Fruit fly (Drosophila melanogaster) whole organism, prepupa: ENCODE results near the gene CG11381.

Experiments used
- Blimp-1 ChIP-seq: fragments of 200-800 bp; sonication (Bioruptor generic); optimal IDR thresholded peaks from 3 replicates; lab custom pipeline; 2017; ENCODE audit warnings: missing biosample characterization, missing genetic modification characterization, mild to moderate bottlenecking, moderate library complexity, missing genetic modification reagents
- CG10631 ChIP-seq: fragments of 200-800 bp; sonication (Bioruptor generic); optimal IDR thresholded peaks from 2 replicates; lab custom pipeline; 2016; ENCODE audit warnings: missing biosample characterization, missing genetic modification characterization
- CG10669 ChIP-seq: fragments of 200-800 bp; sonication (Bioruptor generic); optimal IDR thresholded peaks from 3 replicates; lab custom pipeline; 2018; ENCODE audit warnings: missing biosample characterization, mild to moderate bottlenecking, missing genetic modification characterization, moderate library complexity
- CG11902 ChIP-seq: fragments of 200-800 bp; sonication (Bioruptor generic); optimal IDR thresholded peaks from 3 replicates; lab custom pipeline; 2016; ENCODE audit warnings: missing biosample characterization, missing genetic modification characterization
- CG15336 ChIP-seq: fragments of 200-800 bp; sonication (Bioruptor generic); IDR thresholded peaks from 2 replicates; pipeline ENCODE4 v1.3.6; 2022; ENCODE audit warnings: missing biosample characterization, missing genetic modification characterization
- CG1621 ChIP-seq: fragments of 200-800 bp; sonication (Bioruptor generic); optimal IDR thresholded peaks from 3 replicates; lab custom pipeline; 2018; ENCODE audit warnings: missing biosample characterization, mild to moderate bottlenecking, missing genetic modification characterization
- CG3032 ChIP-seq: fragments of 200-800 bp; optimal IDR thresholded peaks from 2 replicates; lab custom pipeline; 2019; ENCODE audit warnings: missing biosample characterization, mild to moderate bottlenecking, missing genetic modification characterization, moderate library complexity
- CG31627 ChIP-seq: fragments of 200-800 bp; sonication (Bioruptor generic); optimal IDR thresholded peaks from 3 replicates; lab custom pipeline; 2016; ENCODE audit warnings: missing biosample characterization, missing genetic modification characterization
- CG32006 ChIP-seq: fragments of 200-800 bp; sonication (Bioruptor generic); optimal IDR thresholded peaks from 3 replicates; lab custom pipeline; 2017; ENCODE audit warnings: missing biosample characterization, mild to moderate bottlenecking, missing genetic modification characterization
- CG3919 ChIP-seq: fragments of 200-800 bp; sonication (Bioruptor generic); optimal IDR thresholded peaks from 3 replicates; lab custom pipeline; 2016; ENCODE audit warnings: missing biosample characterization, missing genetic modification characterization
- CG4318 ChIP-seq: fragments of 200-800 bp; sonication (Bioruptor generic); optimal IDR thresholded peaks from 3 replicates; lab custom pipeline; 2017; ENCODE audit warnings: missing biosample characterization, mild to moderate bottlenecking, missing genetic modification characterization
- CG6163 ChIP-seq: fragments of 200-800 bp; sonication (Bioruptor generic); IDR thresholded peaks from 3 replicates; pipeline ENCODE4 v1.3.6; 2022; ENCODE audit warnings: missing biosample characterization, missing genetic modification characterization
- CG6792 ChIP-seq: fragments of 200-800 bp; sonication (Bioruptor generic); optimal IDR thresholded peaks from 3 replicates; lab custom pipeline; 2016; ENCODE audit warnings: missing biosample characterization, missing genetic modification characterization
- CG6854 ChIP-seq: fragments of 200-800 bp; sonication (Bioruptor generic); optimal IDR thresholded peaks from 2 replicates; lab custom pipeline; 2017; ENCODE audit warnings: missing biosample characterization, mild to moderate bottlenecking, missing genetic modification characterization
- CG8119 ChIP-seq: fragments of 200-800 bp; sonication (Bioruptor generic); IDR thresholded peaks from 3 replicates; pipeline ENCODE4 v1.3.6; 2022; ENCODE audit warnings: missing biosample characterization, missing genetic modification characterization
- CG9139 ChIP-seq: fragments of 200-800 bp; sonication (Bioruptor generic); optimal IDR thresholded peaks from 3 replicates; lab custom pipeline; 2017; ENCODE audit warnings: missing biosample characterization, mild to moderate bottlenecking, missing genetic modification characterization
- Eip78C ChIP-seq: fragments of 200-800 bp; sonication (Bioruptor generic); peaks from one replicate; lab custom pipeline; 2016; ENCODE audit warnings: missing biosample characterization, missing genetic modification characterization
- Ets21C ChIP-seq: fragments of 200-800 bp; sonication (Bioruptor generic); optimal IDR thresholded peaks from 3 replicates; lab custom pipeline; 2016; ENCODE audit warnings: missing biosample characterization, missing genetic modification characterization
- Gug ChIP-seq: fragments of 200-800 bp; sonication (Bioruptor generic); IDR thresholded peaks from 2 replicates; pipeline ENCODE4 v1.3.6; 2022; ENCODE audit warnings: missing biosample characterization, missing genetic modification characterization
- Hr38 ChIP-seq: sonication (Bioruptor generic); optimal IDR thresholded peaks from 2 replicates; lab custom pipeline; 2016; ENCODE audit warnings: missing biosample characterization, missing genetic modification characterization
- Hr39 ChIP-seq: fragments of 200-800 bp; sonication (Bioruptor generic); optimal IDR thresholded peaks from 2 replicates; lab custom pipeline; 2016; ENCODE audit warnings: missing biosample characterization, missing genetic modification characterization
- Hr4 ChIP-seq: fragments of 200-800 bp; sonication (Bioruptor generic); optimal IDR thresholded peaks from 3 replicates; lab custom pipeline; 2016; ENCODE audit warnings: missing biosample characterization, missing genetic modification characterization
- Lpt ChIP-seq: fragments of 200-800 bp; sonication (Bioruptor generic); optimal IDR thresholded peaks from 3 replicates; lab custom pipeline; 2016; ENCODE audit warnings: missing biosample characterization, missing genetic modification characterization
- OdsH ChIP-seq: fragments of 200-800 bp; sonication (Bioruptor generic); optimal IDR thresholded peaks from 3 replicates; lab custom pipeline; 2016; ENCODE audit warnings: missing biosample characterization, missing genetic modification characterization
- Smox ChIP-seq: fragments of 200-800 bp; sonication (Bioruptor generic); optimal IDR thresholded peaks from 3 replicates; lab custom pipeline; 2016; ENCODE audit warnings: missing biosample characterization, missing genetic modification characterization
- Sox102F ChIP-seq: fragments of 200-800 bp; sonication (Bioruptor generic); optimal IDR thresholded peaks from 2 replicates; lab custom pipeline; 2016; ENCODE audit warnings: missing biosample characterization, mild to moderate bottlenecking, missing genetic modification characterization
- Sox14 ChIP-seq: fragments of 200-800 bp; sonication (Bioruptor generic); optimal IDR thresholded peaks from 3 replicates; lab custom pipeline; 2016; ENCODE audit warnings: missing biosample characterization, missing genetic modification characterization
- achi ChIP-seq: fragments of 200-800 bp; sonication (Bioruptor generic); optimal IDR thresholded peaks from 3 replicates; lab custom pipeline; 2016; ENCODE audit warnings: missing biosample characterization, missing genetic modification characterization
- acj6 ChIP-seq: fragments of 200-800 bp; sonication (Bioruptor generic); optimal IDR thresholded peaks from 3 replicates; lab custom pipeline; 2016; ENCODE audit warnings: missing biosample characterization, missing genetic modification characterization
- dsx ChIP-seq: fragments of 200-800 bp; optimal IDR thresholded peaks from 3 replicates; lab custom pipeline; 2019; ENCODE audit warnings: missing biosample characterization, mild to moderate bottlenecking, missing genetic modification characterization, moderate library complexity; ENCODE audit not compliant: poor library complexity, severe bottlenecking
- eg ChIP-seq: fragments of 200-800 bp; sonication (Bioruptor generic); IDR thresholded peaks from 3 replicates; pipeline ENCODE4 v1.3.6; 2022; ENCODE audit warnings: missing biosample characterization, missing genetic modification characterization
- esn ChIP-seq: fragments of 200-800 bp; sonication (Bioruptor generic); optimal IDR thresholded peaks from 2 replicates; lab custom pipeline; 2016; ENCODE audit warnings: missing biosample characterization, mild to moderate bottlenecking, missing genetic modification characterization, moderate library complexity
- fd59A ChIP-seq: fragments of 200-800 bp; sonication (Bioruptor generic); optimal IDR thresholded peaks from 2 replicates; lab custom pipeline; 2017; ENCODE audit warnings: missing biosample characterization, mild to moderate bottlenecking, missing genetic modification characterization, missing genetic modification reagents
- fd85E ChIP-seq: fragments of 200-800 bp; sonication (Bioruptor generic); optimal IDR thresholded peaks from 3 replicates; lab custom pipeline; 2016; ENCODE audit warnings: missing biosample characterization, missing genetic modification characterization
- lz ChIP-seq: fragments of 200-800 bp; sonication (Bioruptor generic); optimal IDR thresholded peaks from 3 replicates; lab custom pipeline; 2016; ENCODE audit warnings: missing biosample characterization, missing genetic modification characterization
- net ChIP-seq: fragments of 200-800 bp; sonication (Bioruptor generic); optimal IDR thresholded peaks from 3 replicates; lab custom pipeline; 2016; ENCODE audit warnings: missing biosample characterization, missing genetic modification characterization
- salr ChIP-seq, 2 experiments: fragments of 200-800 bp; sonication (Bioruptor generic); optimal IDR thresholded peaks; 3 replicates each; lab custom pipeline; 2016 to 2018; ENCODE audit warnings: missing biosample characterization in 2 of 2, missing genetic modification characterization in 2 of 2, mild to moderate bottlenecking in 1 of 2
- spab ChIP-seq: fragments of 200-800 bp; sonication (Bioruptor generic); optimal IDR thresholded peaks from 2 replicates; lab custom pipeline; 2017; ENCODE audit warnings: missing biosample characterization, mild to moderate bottlenecking, missing genetic modification characterization, missing genetic modification reagents
- ss ChIP-seq, 2 experiments: fragments of 200-800 bp; sonication (Bioruptor generic); optimal IDR thresholded peaks; 2 replicates in 1 of 2; 3 replicates in 1 of 2; lab custom pipeline; 2017 to 2018; ENCODE audit warnings: mild to moderate bottlenecking in 2 of 2, missing biosample characterization in 2 of 2, missing genetic modification characterization in 2 of 2, moderate library complexity in 1 of 2
- svp ChIP-seq: fragments of 200-800 bp; sonication (Bioruptor generic); peaks from one replicate; lab custom pipeline; 2016; ENCODE audit warnings: missing biosample characterization, missing genetic modification characterization
- topi ChIP-seq: fragments of 200-800 bp; sonication (Bioruptor generic); optimal IDR thresholded peaks from 3 replicates; lab custom pipeline; 2016; ENCODE audit warnings: missing biosample characterization, missing genetic modification characterization
- vri ChIP-seq: fragments of 200-800 bp; sonication (Bioruptor generic); optimal IDR thresholded peaks from 3 replicates; lab custom pipeline; 2016; ENCODE audit warnings: missing biosample characterization, mild to moderate bottlenecking, missing genetic modification characterization

CG11381 gene

DNA sequence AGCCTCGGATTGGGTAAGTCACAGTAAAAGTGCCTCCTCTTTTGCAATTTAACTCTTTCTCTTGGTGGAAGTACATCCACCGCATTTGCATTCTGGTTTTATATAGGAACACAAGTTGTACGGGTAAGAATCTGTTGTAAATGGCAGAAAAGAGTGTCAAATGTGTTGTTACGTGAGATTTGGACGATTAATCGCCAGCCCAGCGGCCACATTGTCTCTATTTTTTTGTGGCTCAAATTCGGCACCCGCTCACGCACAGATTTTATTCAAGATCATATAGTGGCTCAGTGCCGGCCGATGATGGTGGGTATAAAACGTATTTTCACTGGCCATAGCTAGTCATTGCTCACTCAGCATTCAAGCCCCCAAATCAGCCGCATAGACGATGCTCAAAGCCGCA, at the start of gene CG11381:
Gene CG11381 (plus strand): TSS at position 301 of the 400 bp plus-strand sequence.
- no peak for TF ChIP-seq dsx (GFP tag; lab: Kevin White, UChicago)
- no peak for TF ChIP-seq CG9139
- no peak for TF ChIP-seq CG11902 (GFP tag; lab: Kevin White, UChicago)
- no peak for TF ChIP-seq CG3919 (GFP tag; lab: Kevin White, UChicago)
- TF ChIP-seq Eip78C (GFP tag; lab: Kevin White, UChicago) = no peak
- no peak for TF ChIP-seq CG3032 (tag; lab: Kevin White, UChicago)
- TF ChIP-seq topi = no peak
- no peak for TF ChIP-seq svp (GFP tag; lab: Kevin White, UChicago)
- no peak for TF ChIP-seq vri

- TF ChIP-seq CG10631 (GFP tag; lab: Kevin White, UChicago) = no peak
- no peak for TF ChIP-seq Ets21C (GFP tag; lab: Kevin White, UChicago)
Measured at dm6 chrX:1161913-1162439, 41.6 kb upstream of the CG11381 start, which contains the start of gene eIF4E7. TSS of gene eIF4E7 (minus strand) at chrX:1162389.

DNA sequence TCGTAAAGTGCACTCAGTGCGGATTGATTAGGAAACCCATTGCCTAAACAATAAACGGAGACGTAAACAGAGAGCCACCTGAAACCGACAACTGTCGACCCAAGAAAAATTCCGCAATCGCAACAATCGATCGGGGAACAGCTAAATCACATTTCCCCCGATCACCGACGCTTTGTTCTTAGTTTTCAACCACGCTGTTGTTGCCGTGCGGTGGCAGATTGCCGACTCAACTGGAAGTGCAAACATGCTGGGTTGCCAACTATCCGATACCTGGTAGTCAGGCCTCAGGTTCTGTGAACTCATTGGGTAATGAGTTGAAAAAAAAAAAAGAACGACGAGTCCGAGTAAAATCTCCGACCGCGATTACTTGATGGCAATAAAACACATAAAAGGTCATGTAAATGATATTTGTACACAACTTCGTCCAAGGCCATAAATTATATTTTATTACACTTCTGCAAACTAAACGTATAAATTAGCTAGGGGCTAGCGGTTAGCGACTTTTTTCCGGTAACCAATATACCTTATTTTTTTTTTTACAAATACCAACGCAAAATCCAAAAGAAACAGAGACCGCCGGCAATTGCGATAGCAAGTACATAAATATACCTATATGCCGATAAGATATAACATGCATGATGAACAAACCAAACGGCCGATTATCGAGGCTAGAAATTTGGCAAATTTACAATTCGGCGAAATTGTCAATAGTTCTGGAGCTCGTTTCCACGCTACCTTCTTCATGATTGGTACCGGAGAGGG, 33.3 kb upstream of the CG11381 start, which contains the start of gene CG11378:
Gene CG11378 (plus strand): TSS at position 712 of the 762 bp plus-strand sequence.
- TF ChIP-seq Gug (GFP tag; lab: Robert Waterston, UW) (no peak), Hr38 (no peak), lz (no peak), Sox14 (GFP tag; lab: Kevin White, UChicago) (no peak), CG1621 (tag; lab: Kevin White, UChicago) (no peak), spab (no peak), OdsH (GFP tag; lab: Kevin White, UChicago) (no peak), Eip78C (GFP tag; lab: Kevin White, UChicago) (peak; percentile 24), svp (GFP tag; lab: Kevin White, UChicago) (peak; percentile 50)

- no peak for TF ChIP-seq Hr38
- TF ChIP-seq dsx (GFP tag; lab: Kevin White, UChicago) = peak; percentile 30
- peak; percentile 54 for TF ChIP-seq CG32006 (GFP tag; lab: Kevin White, UChicago)
- no peak for TF ChIP-seq CG15336 (GFP tag; lab: Robert Waterston, UW)
- TF ChIP-seq CG3919 (GFP tag; lab: Kevin White, UChicago) = peak; percentile 44
- TF ChIP-seq Sox102F (GFP tag; lab: Kevin White, UChicago) = peak; percentile 60
- no peak for TF ChIP-seq CG1621 (tag; lab: Kevin White, UChicago)
- TF ChIP-seq Smox (GFP tag; lab: Kevin White, UChicago) = peak; percentile 59
- TF ChIP-seq salr (GFP tag; optimal IDR thresholded peaks at IDR 0.05; lab: Kevin White, UChicago) = peak in 1 of 2 experiments; percentile 19
- TF ChIP-seq lz = peak; percentile 58
- TF ChIP-seq Blimp-1 (GFP tag; lab: Kevin White, UChicago) = peak; percentile 38
- peak; percentile 50 for TF ChIP-seq Hr39
- TF ChIP-seq CG4318 = no peak
- no peak for TF ChIP-seq fd59A (GFP tag; lab: Kevin White, UChicago)
- peak; percentile 78 for TF ChIP-seq vri
- TF ChIP-seq esn (GFP tag; lab: Kevin White, UChicago) = peak; percentile 70
- no peak for TF ChIP-seq Lpt
- TF ChIP-seq Eip78C (GFP tag; lab: Kevin White, UChicago) = peak; percentile 78
- peak; percentile 26 for TF ChIP-seq Hr4
- TF ChIP-seq achi (GFP tag; lab: Kevin White, UChicago) = peak; percentile 37
- peak; percentile 50 for TF ChIP-seq spab
- no peak for TF ChIP-seq eg (GFP tag; lab: Robert Waterston, UW)
- 0 out of 3 replicates have a peak, but pooled peaks have one; percentile 27 for TF ChIP-seq CG8119 (GFP tag; lab: Robert Waterston, UW)
- no peak for TF ChIP-seq CG6163 (GFP tag; lab: Robert Waterston, UW)
- peak; percentile 47 for TF ChIP-seq acj6
- TF ChIP-seq fd85E (GFP tag; lab: Kevin White, UChicago) = no peak
- TF ChIP-seq CG6854 (GFP tag; lab: Kevin White, UChicago) = peak; percentile 30
- TF ChIP-seq OdsH (GFP tag; lab: Kevin White, UChicago) = peak; percentile 57
- TF ChIP-seq CG31627 (GFP tag; lab: Kevin White, UChicago) = peak; percentile 48
- peak; percentile 45 for TF ChIP-seq CG6792 (GFP tag; lab: Kevin White, UChicago)
- TF ChIP-seq CG9139 = peak; percentile 19
- TF ChIP-seq CG10669 (GFP tag; lab: Kevin White, UChicago) = peak; percentile 57
- peak; percentile 48 to 69 for TF ChIP-seq ss (GFP tag; optimal IDR thresholded peaks at IDR 0.05; lab: Kevin White, UChicago)
- TF ChIP-seq net = peak; percentile 35
Measured at dm6 chrX:1171018-1171417, 32.6 kb upstream of the CG11381 start.
